Fruit fly (Drosophila melanogaster): ENCODE results near the gene CCT2.

Gene CCT2

dm6 chrX:9062665-9063064 is 26.6 kb upstream of the CCT2 start (continued):
- peak; percentile 34; the same call in 1 of the 2 replicates for TF ChIP-seq vvl (GFP tag; IDR thresholded peaks at IDR 0.05)
- peak; percentile 67 for TF ChIP-seq Drgx (GFP tag; IDR thresholded peaks at IDR 0.05)
- no peak for TF ChIP-seq NfI (GFP tag; optimal IDR thresholded peaks at IDR 0.05)
- no peak for TF ChIP-seq az2 (GFP tag; optimal IDR thresholded peaks at IDR 0.05)
- peak; percentile 24; the same call in 1 of the 2 replicates for TF ChIP-seq CG9932 (GFP tag; IDR thresholded peaks at IDR 0.05)
- peak; percentile 11; the same call in 1 of the 2 replicates for TF ChIP-seq sisA (GFP tag; IDR thresholded peaks at IDR 0.05)
- TF ChIP-seq CG9797 (GFP tag; optimal IDR thresholded peaks at IDR 0.05), result no peak
- TF ChIP-seq sqz (GFP tag; optimal IDR thresholded peaks at IDR 0.05), result no peak
- no peak for TF ChIP-seq CG15073 (GFP tag; optimal IDR thresholded peaks at IDR 0.05)
- TF ChIP-seq CG5953 (GFP tag; IDR thresholded peaks at IDR 0.05), result no peak
- TF ChIP-seq Ada2b (GFP tag; IDR thresholded peaks at IDR 0.05), result 0 out of 2 replicates have a peak, but pooled peaks have one; percentile 12
- no peak for TF ChIP-seq pho (GFP tag; optimal IDR thresholded peaks at IDR 0.05)
- no peak for TF ChIP-seq Myb (GFP tag; optimal IDR thresholded peaks at IDR 0.05)
- no peak for TF ChIP-seq sug (tag; optimal IDR thresholded peaks at IDR 0.05)
- no peak for TF ChIP-seq nau (GFP tag; optimal IDR thresholded peaks at IDR 0.05)
- peak; percentile 16 for TF ChIP-seq CoRest (tag; optimal IDR thresholded peaks at IDR 0.05)
- no peak for TF ChIP-seq dmrt11E (tag; optimal IDR thresholded peaks at IDR 0.05)
- no peak for TF ChIP-seq nerfin-1 (tag; optimal IDR thresholded peaks at IDR 0.05)
- no peak for TF ChIP-seq dpn (GFP tag; optimal IDR thresholded peaks at IDR 0.05)
- TF ChIP-seq ap (GFP tag; IDR thresholded peaks at IDR 0.05), result peak; percentile 16; the same call in 1 of the 2 replicates
- no peak for TF ChIP-seq Dip3 (GFP tag; optimal IDR thresholded peaks at IDR 0.05)
- no peak for TF ChIP-seq gcm2 (GFP tag; optimal IDR thresholded peaks at IDR 0.05)
- TF ChIP-seq Poxn (GFP tag; IDR thresholded peaks at IDR 0.05), result no peak
- no peak for TF ChIP-seq CG3281 (GFP tag; optimal IDR thresholded peaks at IDR 0.05)
- TF ChIP-seq kni (GFP tag; optimal IDR thresholded peaks at IDR 0.05), result no peak
- no peak for TF ChIP-seq z (GFP tag; IDR thresholded peaks at IDR 0.05)
- peak; percentile 33 for TF ChIP-seq unpg (GFP tag; optimal IDR thresholded peaks at IDR 0.05)
- peak; percentile 8 for TF ChIP-seq CG9817 (tag; optimal IDR thresholded peaks at IDR 0.05)
- no peak for TF ChIP-seq CG5180 (GFP tag; optimal IDR thresholded peaks at IDR 0.05)
- TF ChIP-seq Hr51 (GFP tag; optimal IDR thresholded peaks at IDR 0.05), result peak in 1 of 2 experiments; percentile 57
- TF ChIP-seq CG7745 (tag; optimal IDR thresholded peaks at IDR 0.05), result no peak
- TF ChIP-seq hkb (optimal IDR thresholded peaks at IDR 0.05), result no peak
- TF ChIP-seq hkb (GFP tag; IDR thresholded peaks at IDR 0.05), result peak; percentile 36
- no peak for TF ChIP-seq CG7786 (GFP tag; optimal IDR thresholded peaks at IDR 0.05)
- no peak for TF ChIP-seq chm (GFP tag; IDR thresholded peaks at IDR 0.05)
- peak; percentile 14 for TF ChIP-seq Ssrp (tag; optimal IDR thresholded peaks at IDR 0.05)
- TF ChIP-seq zen (tag; optimal IDR thresholded peaks at IDR 0.05), result no peak
- peak; percentile 66 for TF ChIP-seq Med (GFP tag)
- no peak for TF ChIP-seq Sox100B (GFP tag; optimal IDR thresholded peaks at IDR 0.05)
- TF ChIP-seq mirr (GFP tag; optimal IDR thresholded peaks at IDR 0.05), result no peak
- TF ChIP-seq ind (GFP tag; optimal IDR thresholded peaks at IDR 0.05), result no peak
- TF ChIP-seq pfk (GFP tag; optimal IDR thresholded peaks at IDR 0.05), result no peak
- TF ChIP-seq CG2129 (GFP tag; IDR thresholded peaks at IDR 0.05; ENCODE audit: partially characterized antibody), result no peak
- no peak for TF ChIP-seq CG14014 (GFP tag; IDR thresholded peaks at IDR 0.05)
- no peak for TF ChIP-seq CG9609 (GFP tag; optimal IDR thresholded peaks at IDR 0.05)
- no peak for TF ChIP-seq tna (GFP tag; IDR thresholded peaks at IDR 0.05; ENCODE audit: partially characterized antibody)
- peak in 1 of 2 experiments; percentile 5 for TF ChIP-seq bsh (GFP tag; optimal IDR thresholded peaks at IDR 0.05)
- TF ChIP-seq Side (GFP tag; optimal IDR thresholded peaks at IDR 0.05), result no peak
- TF ChIP-seq Scr (GFP tag; IDR thresholded peaks at IDR 0.05; ENCODE audit: partially characterized antibody), result no peak
- no peak for TF ChIP-seq Dfd (GFP tag; optimal IDR thresholded peaks at IDR 0.05)
- TF ChIP-seq CG6272 (GFP tag; IDR thresholded peaks at IDR 0.05), result no peak
